Worm (Caenorhabditis elegans) whole organism, late embryonic: Measurements from ENCODE around the gene Y46G5A.47.

Source experiments
- K02D7.2 ChIP-seq: sonication (generic microtip); optimal IDR thresholded peaks from 2 replicates; lab custom pipeline; 2017; ENCODE audit warnings: mild to moderate bottlenecking, missing genetic modification characterization, missing compliant biosample characterization
- elt-2 ChIP-seq: sonication (generic microtip); optimal IDR thresholded peaks from 2 replicates; lab custom pipeline; 2016; ENCODE audit warnings: missing genetic modification reagents, missing genetic modification characterization, missing compliant biosample characterization
- madf-2 ChIP-seq: sonication (generic microtip); optimal IDR thresholded peaks from 2 replicates; lab custom pipeline; 2017; ENCODE audit warnings: missing genetic modification characterization, missing compliant biosample characterization
- odd-2 ChIP-seq: sonication (generic microtip); optimal IDR thresholded peaks from 2 replicates; lab custom pipeline; 2017; ENCODE audit warnings: antibody characterized with exemption, mild to moderate bottlenecking, missing genetic modification characterization, missing compliant biosample characterization
- pag-3 ChIP-seq: sonication (generic microtip); optimal IDR thresholded peaks from 2 replicates; lab custom pipeline; 2016; ENCODE audit warnings: missing compliant biosample characterization, missing genetic modification characterization, borderline replicate concordance
- tbx-7 ChIP-seq: sonication (generic microtip); optimal IDR thresholded peaks from 2 replicates; lab custom pipeline; 2016; ENCODE audit warnings: missing genotype, missing genetic modification characterization, missing compliant biosample characterization

- no peak for TF ChIP-seq odd-2
- no peak for TF ChIP-seq madf-2
- no peak for TF ChIP-seq K02D7.2 (tag; lab: Kevin White, UChicago)
- no peak for TF ChIP-seq pag-3 (tag; lab: Kevin White, UChicago)
- TF ChIP-seq tbx-7 (tag; lab: Kevin White, UChicago): no peak
- TF ChIP-seq elt-2 (tag; lab: Kevin White, UChicago): no peak
Observed at ce11 chrII:12799927-12800522, 5.1 kb downstream of the Y46G5A.47 start.
